Worm (Caenorhabditis elegans) whole organism, L4 larva: ENCODE measurements around the gene R04E5.7.

Experiments
- D1046.2 ChIP-seq: fragments of 200-800 bp; sonication (Bioruptor generic); IDR thresholded peaks from 2 replicates; pipeline ENCODE4 v1.3.6; 2022; ENCODE audit warnings: missing genetic modification characterization, missing compliant biosample characterization
- F26F4.8 ChIP-seq: fragments of 200-800 bp; sonication (Bioruptor generic); conservative IDR thresholded peaks from 2 replicates; pipeline ENCODE4 v1.3.6; 2022; ENCODE audit warnings: missing genetic modification characterization, missing compliant biosample characterization
- F37D6.2 ChIP-seq: sonication (generic microtip); optimal IDR thresholded peaks from 2 replicates; lab custom pipeline; 2016; ENCODE audit warnings: mild to moderate bottlenecking, missing genetic modification characterization, missing compliant biosample characterization
- F44E2.7 ChIP-seq: fragments of 200-800 bp; sonication (Bioruptor generic); IDR thresholded peaks from 2 replicates; pipeline ENCODE4 v2.1.2; 2022; ENCODE audit warnings: missing genetic modification characterization, missing compliant biosample characterization
- F49E8.2 ChIP-seq: sonication (generic microtip); optimal IDR thresholded peaks from 2 replicates; lab custom pipeline; 2016; ENCODE audit warnings: missing compliant biosample characterization, mild to moderate bottlenecking, missing genetic modification characterization, borderline replicate concordance
- R02D3.7 ChIP-seq: fragments of 150-350 bp; sonication (generic microtip); optimal IDR thresholded peaks from 3 replicates; lab custom pipeline; 2014; ENCODE audit warnings: missing biosample characterization, missing genetic modification characterization
- T26A8.4 ChIP-seq: fragments of 200-800 bp; sonication (Bioruptor generic); IDR thresholded peaks from 2 replicates; pipeline ENCODE4 v1.3.6; 2022; ENCODE audit warnings: missing genetic modification characterization, missing compliant biosample characterization
- ZK337.2 ChIP-seq: fragments of 200-800 bp; sonication (Bioruptor generic); IDR thresholded peaks from 2 replicates; pipeline ENCODE4 v1.3.6; 2022; ENCODE audit warnings: missing genetic modification reagents, missing genetic modification characterization, missing compliant biosample characterization
- aha-1 ChIP-seq: fragments of 150-350 bp; peaks from one replicate; lab custom pipeline; 2014; ENCODE audit warnings: missing biosample characterization, missing genetic modification characterization
- ama-1 ChIP-seq: fragments of 150-350 bp; optimal IDR thresholded peaks from 2 replicates; lab custom pipeline; 2014; ENCODE audit warnings: inconsistent platforms, mixed read lengths
- arid-1 ChIP-seq: fragments of 200-800 bp; sonication (Bioruptor generic); conservative IDR thresholded peaks from 2 replicates; pipeline ENCODE4 v1.3.6; 2022; ENCODE audit warnings: missing genetic modification reagents, missing genetic modification characterization, missing compliant biosample characterization
- ceh-20 ChIP-seq: fragments of 200-800 bp; sonication (Bioruptor generic); IDR thresholded peaks from 2 replicates; pipeline ENCODE4 v1.3.6; 2022; ENCODE audit warnings: missing genetic modification reagents, missing genetic modification characterization, missing compliant biosample characterization
- ctbp-1 ChIP-seq: fragments of 200-800 bp; sonication (Bioruptor generic); IDR thresholded peaks from 2 replicates; pipeline ENCODE4 v1.3.6; 2022; ENCODE audit warnings: missing genetic modification reagents, missing genetic modification characterization, missing compliant biosample characterization
- daf-16 ChIP-seq, 3 experiments: sonication (generic microtip); optimal IDR thresholded peaks; 2 replicates each; lab custom pipeline; 2016 to 2017; ENCODE audit warnings: missing genetic modification characterization in 3 of 3, missing genetic modification reagents in 3 of 3, mild to moderate bottlenecking in 2 of 3, missing compliant biosample characterization in 2 of 3, missing biosample characterization in 1 of 3, moderate library complexity in 1 of 3
- daf-19 ChIP-seq: fragments of 200-800 bp; sonication (Bioruptor generic); conservative IDR thresholded peaks from 2 replicates; pipeline ENCODE4 v1.3.6; 2022; ENCODE audit warnings: missing genetic modification characterization, missing compliant biosample characterization
- daf-8 ChIP-seq: fragments of 200-800 bp; sonication (Bioruptor generic); IDR thresholded peaks from 2 replicates; pipeline ENCODE4 v1.3.6; 2022; ENCODE audit warnings: missing genetic modification characterization, missing compliant biosample characterization
- dmd-6 ChIP-seq: fragments of 200-800 bp; sonication (Bioruptor generic); IDR thresholded peaks from 2 replicates; pipeline ENCODE4 v1.3.6; 2022; ENCODE audit warnings: missing genetic modification reagents, missing genetic modification characterization, missing compliant biosample characterization
- duxl-1 ChIP-seq: sonication (generic microtip); optimal IDR thresholded peaks from 2 replicates; lab custom pipeline; 2016; ENCODE audit warnings: mild to moderate bottlenecking, missing genetic modification characterization, moderate library complexity, missing compliant biosample characterization; ENCODE audit not compliant: poor library complexity
- fkh-10 ChIP-seq: fragments of 150-350 bp; optimal IDR thresholded peaks from 2 replicates; lab custom pipeline; 2014; ENCODE audit warnings: missing biosample characterization, missing genetic modification reagents, missing genetic modification characterization
- hif-1 ChIP-seq, 2 experiments: sonication (generic microtip); optimal IDR thresholded peaks; 2 replicates each; lab custom pipeline; 2016 to 2017; ENCODE audit warnings: missing compliant biosample characterization in 2 of 2, missing genetic modification characterization in 2 of 2, missing genetic modification reagents in 2 of 2, missing genotype in 2 of 2, mild to moderate bottlenecking in 1 of 2
- hlh-11 ChIP-seq: fragments of 200-800 bp; sonication (Bioruptor generic); optimal IDR thresholded peaks from 2 replicates; lab custom pipeline; 2018; ENCODE audit warnings: mild to moderate bottlenecking, missing genetic modification characterization, missing compliant biosample characterization
- hlh-30 ChIP-seq: sonication (generic microtip); optimal IDR thresholded peaks from 2 replicates; lab custom pipeline; 2017; ENCODE audit warnings: antibody characterized with exemption, mild to moderate bottlenecking, missing genetic modification characterization, missing compliant biosample characterization; ENCODE audit not compliant: insufficient read depth
- hmg-1.1 ChIP-seq: fragments of 200-800 bp; sonication (Bioruptor generic); IDR thresholded peaks from 2 replicates; pipeline ENCODE4 v1.3.6; 2022; ENCODE audit warnings: missing genetic modification reagents, missing genetic modification characterization, missing compliant biosample characterization
- jun-1 ChIP-seq: fragments of 150-350 bp; optimal IDR thresholded peaks from 2 replicates; lab custom pipeline; 2014; ENCODE audit warnings: missing biosample characterization, missing genetic modification reagents, missing genetic modification characterization
- lim-7 ChIP-seq: fragments of 200-800 bp; sonication (Bioruptor generic); IDR thresholded peaks from 2 replicates; pipeline ENCODE4 v1.3.6; 2022; ENCODE audit warnings: missing genetic modification characterization, missing compliant biosample characterization
- lin-29 ChIP-seq: fragments of 200-800 bp; sonication (Bioruptor generic); IDR thresholded peaks from 2 replicates; pipeline ENCODE4 v1.3.6; 2022; ENCODE audit warnings: missing genetic modification reagents, missing genetic modification characterization, missing compliant biosample characterization
- lin-39 ChIP-seq: fragments of 150-350 bp; optimal IDR thresholded peaks from 2 replicates; lab custom pipeline; 2014; ENCODE audit warnings: missing biosample characterization, missing genetic modification reagents, missing genetic modification characterization
- lir-3 ChIP-seq: sonication (generic microtip); optimal IDR thresholded peaks from 2 replicates; lab custom pipeline; 2016; ENCODE audit warnings: mild to moderate bottlenecking, missing genetic modification characterization, missing compliant biosample characterization
- lsy-2 ChIP-seq, 2 experiments: fragments of 150-350 bp in 1 of 2; sonication (generic microtip) in 1 of 2; optimal IDR thresholded peaks; 2 replicates each; lab custom pipeline; 2014 to 2017; ENCODE audit warnings: missing biosample characterization in 2 of 2, missing genetic modification characterization in 2 of 2
- madf-5 ChIP-seq, 2 experiments: fragments of 200-800 bp; sonication (Bioruptor generic); IDR thresholded peaks; 2 replicates each; pipeline ENCODE4 v1.3.6; 2022; ENCODE audit warnings: missing compliant biosample characterization in 2 of 2, missing genetic modification characterization in 2 of 2
- mdt-29 ChIP-seq: fragments of 200-800 bp; sonication (Bioruptor generic); IDR thresholded peaks from 2 replicates; pipeline ENCODE4 v1.3.6; 2022; ENCODE audit warnings: missing genetic modification reagents, missing genetic modification characterization, missing compliant biosample characterization
- mep-1 ChIP-seq: fragments of 150-350 bp; sonication (generic microtip); optimal IDR thresholded peaks from 3 replicates; lab custom pipeline; 2014; ENCODE audit warnings: missing biosample characterization, missing genetic modification characterization
- mxl-2 ChIP-seq: fragments of 200-800 bp; sonication (Bioruptor generic); conservative IDR thresholded peaks from 2 replicates; pipeline ENCODE4 v1.3.6; 2022; ENCODE audit warnings: missing genetic modification reagents, missing genetic modification characterization, missing compliant biosample characterization
- mxl-3 ChIP-seq: fragments of 200-800 bp; sonication (Bioruptor generic); optimal IDR thresholded peaks from 2 replicates; lab custom pipeline; 2018; ENCODE audit warnings: mild to moderate bottlenecking, missing genetic modification characterization, missing compliant biosample characterization
- nhr-102 ChIP-seq: sonication (generic microtip); optimal IDR thresholded peaks from 2 replicates; lab custom pipeline; 2016; ENCODE audit warnings: mild to moderate bottlenecking, missing genetic modification characterization, moderate library complexity, missing compliant biosample characterization
- nhr-237 ChIP-seq: sonication (generic microtip); optimal IDR thresholded peaks from 2 replicates; lab custom pipeline; 2017; ENCODE audit warnings: missing biosample characterization, missing genetic modification characterization
- nhr-25 ChIP-seq: sonication (generic microtip); optimal IDR thresholded peaks from 2 replicates; lab custom pipeline; 2017; ENCODE audit warnings: missing genetic modification characterization, mild to moderate bottlenecking, missing compliant biosample characterization, antibody characterized with exemption, moderate library complexity, borderline replicate concordance; ENCODE audit not compliant: insufficient read depth
- nhr-48 ChIP-seq: sonication (generic microtip); optimal IDR thresholded peaks from 2 replicates; lab custom pipeline; 2016; ENCODE audit warnings: mild to moderate bottlenecking, missing genetic modification characterization, missing compliant biosample characterization
- nhr-76 ChIP-seq: fragments of 150-350 bp; optimal IDR thresholded peaks from 2 replicates; lab custom pipeline; 2014; ENCODE audit warnings: missing biosample characterization, missing genetic modification characterization
- pha-4 ChIP-seq, 2 experiments: fragments of 150-350 bp in 1 of 2; fragments of 200-800 bp in 1 of 2; sonication (Bioruptor generic) in 1 of 2; IDR thresholded peaks in 1 of 2; optimal IDR thresholded peaks in 1 of 2; 2 replicates each; pipeline versions ENCODE4 v1.3.6 to Lab custom; 2014 to 2022; ENCODE audit warnings: missing genetic modification characterization in 2 of 2, missing genetic modification reagents in 2 of 2, missing biosample characterization in 1 of 2, missing compliant biosample characterization in 1 of 2
- rbr-2 ChIP-seq: sonication (generic microtip); optimal IDR thresholded peaks from 2 replicates; lab custom pipeline; 2016; ENCODE audit warnings: missing genotype, missing genetic modification characterization, missing compliant biosample characterization
- saeg-2 ChIP-seq: fragments of 200-800 bp; sonication (Bioruptor generic); IDR thresholded peaks from 2 replicates; pipeline ENCODE4 v1.3.6; 2022; ENCODE audit warnings: missing genetic modification reagents, missing genetic modification characterization, missing compliant biosample characterization
- skn-1 ChIP-seq: fragments of 150-350 bp; optimal IDR thresholded peaks from 2 replicates; lab custom pipeline; 2014; ENCODE audit warnings: missing biosample characterization, missing genetic modification characterization
- spr-1 ChIP-seq: sonication (generic microtip); optimal IDR thresholded peaks from 2 replicates; lab custom pipeline; 2016; ENCODE audit warnings: mild to moderate bottlenecking, missing genetic modification characterization, missing compliant biosample characterization
- unc-130 ChIP-seq: sonication (generic microtip); optimal IDR thresholded peaks from 2 replicates; lab custom pipeline; 2016; ENCODE audit warnings: missing genetic modification reagents, missing genetic modification characterization, missing compliant biosample characterization
- unc-39 ChIP-seq: sonication (generic microtip); optimal IDR thresholded peaks from 2 replicates; lab custom pipeline; 2017; ENCODE audit warnings: missing biosample characterization, missing genetic modification characterization
- zfp-2 ChIP-seq: sonication (generic microtip); optimal IDR thresholded peaks from 2 replicates; lab custom pipeline; 2016; ENCODE audit warnings: mild to moderate bottlenecking, missing genetic modification characterization, missing compliant biosample characterization
- zfp-3 ChIP-seq: fragments of 200-800 bp; sonication (Bioruptor generic); conservative IDR thresholded peaks from 2 replicates; pipeline ENCODE4 v1.3.6; 2022; ENCODE audit warnings: missing genetic modification reagents, missing genetic modification characterization, missing compliant biosample characterization
- zip-2 ChIP-seq: fragments of 150-350 bp; optimal IDR thresholded peaks from 2 replicates; lab custom pipeline; 2014; ENCODE audit warnings: missing biosample characterization, missing genetic modification characterization

R04E5.7 gene

DNA sequence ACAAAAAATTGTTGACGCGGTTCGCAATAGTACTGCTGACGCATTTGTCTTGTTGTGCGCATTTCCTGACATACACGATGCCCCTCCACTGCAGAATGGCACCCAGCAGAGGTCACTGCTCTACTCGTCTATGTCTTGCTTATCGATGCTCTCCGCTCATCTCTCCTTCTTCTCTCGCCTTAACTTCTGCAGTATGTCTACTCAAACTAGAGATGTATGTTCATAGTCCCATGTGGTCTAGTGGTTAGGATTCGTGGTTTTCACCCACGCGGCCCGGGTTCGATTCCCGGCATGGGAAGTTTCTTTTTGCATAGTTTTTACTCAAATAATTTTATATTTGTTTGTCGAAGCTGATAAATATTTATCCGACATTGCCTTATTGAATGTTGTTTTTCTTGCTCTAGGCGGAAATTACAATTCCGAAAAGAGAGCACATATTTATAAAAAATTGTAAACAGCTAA, 38.9 kb upstream of the R04E5.7 start, which contains the start of gene C28G1.2 (continued):
- peak; percentile 95 for TF ChIP-seq F26F4.8 (GFP tag; lab: Robert Waterston, UW)
- peak; percentile 82 for TF ChIP-seq hlh-30 (tag; lab: Kevin White, UChicago)
- TF ChIP-seq mep-1: peak; percentile 97
- no peak for TF ChIP-seq unc-39
- peak; percentile 95 for TF ChIP-seq arid-1 (GFP tag; lab: Robert Waterston, UW)
- peak; percentile 85 to 95 for TF ChIP-seq daf-16 (GFP tag; optimal IDR thresholded peaks at IDR 0.05; lab: Kevin White, UChicago)
- TF ChIP-seq daf-16 (tag; optimal IDR thresholded peaks at IDR 0.05; lab: Kevin White, UChicago): peak; percentile 81
- TF ChIP-seq lin-39 (tag; lab: Kevin White, UChicago): no peak
- peak; percentile 57 for TF ChIP-seq jun-1 (tag; lab: Kevin White, UChicago)
- peak; percentile 47 for TF ChIP-seq F49E8.2
- peak; percentile 67 for TF ChIP-seq unc-130 (GFP tag; lab: Kevin White, UChicago)
- peak; percentile 92 for TF ChIP-seq duxl-1
- peak; percentile 79 for TF ChIP-seq nhr-25 (tag; lab: Kevin White, UChicago)
- peak; percentile 82 for TF ChIP-seq zfp-2 (tag; lab: Kevin White, UChicago)
- peak; percentile 88 for TF ChIP-seq hlh-11 (tag; lab: Kevin White, UChicago)
- peak; percentile 98 for TF ChIP-seq F44E2.7 (GFP tag; lab: Robert Waterston, UW)
- peak; percentile 95 for TF ChIP-seq T26A8.4 (GFP tag; lab: Robert Waterston, UW)
- TF ChIP-seq nhr-237: no peak
- peak; percentile 88 for TF ChIP-seq F37D6.2 (tag; lab: Kevin White, UChicago)
- TF ChIP-seq madf-5 (GFP tag; IDR thresholded peaks at IDR 0.05; lab: Robert Waterston, UW): peak; percentile 91 to 98
- TF ChIP-seq daf-19 (GFP tag; lab: Robert Waterston, UW): peak; percentile 96
- no peak for TF ChIP-seq skn-1 (tag; lab: Kevin White, UChicago)
- TF ChIP-seq aha-1 (tag; lab: Kevin White, UChicago): peak; percentile 99
- TF ChIP-seq R02D3.7 (tag; lab: Kevin White, UChicago): peak; percentile 48
- TF ChIP-seq fkh-10: peak; percentile 89
- peak; percentile 68 for TF ChIP-seq zip-2 (tag; lab: Kevin White, UChicago)
- peak; percentile 86 for TF ChIP-seq mxl-2 (GFP tag; lab: Robert Waterston, UW)
- TF ChIP-seq ctbp-1 (GFP tag; lab: Robert Waterston, UW): peak; percentile 94
- TF ChIP-seq ZK337.2 (GFP tag; lab: Robert Waterston, UW): peak; percentile 81
- TF ChIP-seq mdt-29 (GFP tag; lab: Robert Waterston, UW): peak; percentile 88
- peak; percentile 99 for TF ChIP-seq hmg-1.1 (GFP tag; lab: Robert Waterston, UW)
- peak; percentile 88 for TF ChIP-seq nhr-102 (tag; lab: Kevin White, UChicago)
- peak; percentile 97 for TF ChIP-seq ceh-20 (GFP tag; lab: Robert Waterston, UW)
- peak; percentile 88 for TF ChIP-seq dmd-6
- TF ChIP-seq nhr-48 (tag; lab: Kevin White, UChicago): peak; percentile 82
- no peak for TF ChIP-seq nhr-76 (tag; lab: Kevin White, UChicago)
- TF ChIP-seq lim-7 (GFP tag; lab: Robert Waterston, UW): peak; percentile 99
- peak; percentile 92 for TF ChIP-seq spr-1 (tag; lab: Kevin White, UChicago)
- peak; percentile 88 for TF ChIP-seq lir-3 (tag; lab: Kevin White, UChicago)
- peak; percentile 87 for TF ChIP-seq saeg-2 (GFP tag; lab: Robert Waterston, UW)
- TF ChIP-seq hif-1 (tag; optimal IDR thresholded peaks at IDR 0.05; lab: Kevin White, UChicago): peak; percentile 38 to 78
- TF ChIP-seq pha-4 (GFP tag; IDR thresholded peaks at IDR 0.05; lab: Robert Waterston, UW): peak; percentile 97
- TF ChIP-seq pha-4 (tag; optimal IDR thresholded peaks at IDR 0.05; lab: Kevin White, UChicago): peak; percentile 37
- TF ChIP-seq zfp-3 (GFP tag; lab: Robert Waterston, UW): peak; percentile 88
- TF ChIP-seq mxl-3: peak; percentile 87
- TF ChIP-seq ama-1 (lab: Kevin White, UChicago): no peak
- peak; percentile 65 to 88 for TF ChIP-seq lsy-2 (tag; optimal IDR thresholded peaks at IDR 0.05; lab: Kevin White, UChicago)
- peak; percentile 86 for TF ChIP-seq lin-29 (GFP tag; lab: Robert Waterston, UW)
- peak; percentile 97 for TF ChIP-seq rbr-2
- peak; percentile 89 for TF ChIP-seq D1046.2 (GFP tag; lab: Robert Waterston, UW)
- TF ChIP-seq daf-8 (GFP tag; lab: Robert Waterston, UW): peak; percentile 71; the same call in 1 of the 2 replicates
